Worm (Caenorhabditis elegans): ENCODE data around the gene F13A7.7.

DNA sequence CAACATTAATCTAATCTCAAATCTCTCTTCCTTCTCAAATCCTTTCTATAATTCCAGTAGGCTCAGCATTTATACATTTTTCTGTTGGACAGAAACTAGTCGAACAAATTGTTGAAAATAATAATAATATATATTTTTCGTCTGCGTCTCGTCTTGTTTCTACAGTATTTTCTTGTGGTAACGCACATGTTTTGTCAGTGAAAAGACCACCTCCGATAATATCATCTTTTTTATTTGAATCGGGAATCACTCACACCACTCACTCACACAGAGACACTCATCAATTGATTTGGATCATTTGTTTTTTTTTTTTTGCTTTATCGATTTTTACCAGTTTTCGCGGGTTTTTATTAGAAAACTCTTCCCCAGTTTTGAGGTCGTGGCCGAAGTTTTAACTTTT, 29.0 kb downstream of the F13A7.7 start:
- TF ChIP-seq sem-4 (tag; optimal IDR thresholded peaks at IDR 0.05), result no peak
- TF ChIP-seq ama-1 (optimal IDR thresholded peaks at IDR 0.05), result no peak
